Fruit fly (Drosophila melanogaster) whole organism, embryonic: ENCODE measurements around the gene CG17344.

Experiments used
- Atf6 ChIP-seq: fragments of 200-800 bp; sonication (Bioruptor generic); IDR thresholded peaks from 2 replicates; pipeline ENCODE4 v1.3.6; 2022; ENCODE audit warnings: missing biosample characterization, missing genetic modification characterization
- CG10209 ChIP-seq: fragments of 200-800 bp; sonication (Bioruptor generic); optimal IDR thresholded peaks from 3 replicates; lab custom pipeline; 2017; ENCODE audit warnings: missing biosample characterization, mild to moderate bottlenecking, missing genetic modification characterization, missing genetic modification reagents
- CG11093 ChIP-seq: fragments of 200-800 bp; sonication (Bioruptor generic); IDR thresholded peaks from 3 replicates; pipeline ENCODE4 v1.3.6; 2022; ENCODE audit warnings: missing biosample characterization, missing genetic modification characterization
- CG11247 ChIP-seq: fragments of 200-800 bp; sonication (Bioruptor generic); IDR thresholded peaks from 2 replicates; pipeline ENCODE4 v1.3.6; 2022; ENCODE audit warnings: missing biosample characterization, missing genetic modification characterization
- CG11560 ChIP-seq: fragments of 200-800 bp; sonication (Bioruptor generic); IDR thresholded peaks from 3 replicates; pipeline ENCODE4 v1.3.6; 2022; ENCODE audit warnings: missing biosample characterization, missing genetic modification characterization
- CG12155 ChIP-seq: fragments of 200-800 bp; sonication (Bioruptor generic); optimal IDR thresholded peaks from 3 replicates; lab custom pipeline; 2016; ENCODE audit warnings: missing biosample characterization, missing genetic modification characterization
- CG12236 ChIP-seq: fragments of 200-800 bp; sonication (Bioruptor generic); optimal IDR thresholded peaks from 2 replicates; lab custom pipeline; 2016; ENCODE audit warnings: missing biosample characterization, missing genetic modification characterization
- CG12391 ChIP-seq: fragments of 200-800 bp; sonication (Bioruptor generic); optimal IDR thresholded peaks from 3 replicates; lab custom pipeline; 2018; ENCODE audit warnings: missing biosample characterization, mild to moderate bottlenecking, missing genetic modification characterization, moderate library complexity
- CG13775 ChIP-seq: fragments of 200-800 bp; sonication (Bioruptor generic); optimal IDR thresholded peaks from 3 replicates; lab custom pipeline; 2017; ENCODE audit warnings: missing biosample characterization, mild to moderate bottlenecking, missing genetic modification characterization
- CG15514 ChIP-seq: fragments of 200-800 bp; sonication (Bioruptor generic); optimal IDR thresholded peaks from 3 replicates; lab custom pipeline; 2017; ENCODE audit warnings: missing biosample characterization, missing genetic modification characterization, mild to moderate bottlenecking, moderate library complexity, missing genetic modification reagents
- CG1603 ChIP-seq: fragments of 200-800 bp; sonication (Bioruptor generic); optimal IDR thresholded peaks from 2 replicates; lab custom pipeline; 2019; ENCODE audit warnings: missing biosample characterization, mild to moderate bottlenecking, missing genetic modification characterization, moderate library complexity
- CG16779 ChIP-seq: fragments of 200-800 bp; sonication (Bioruptor generic); IDR thresholded peaks from 2 replicates; pipeline ENCODE4 v1.3.6; 2022; ENCODE audit warnings: missing biosample characterization, missing genetic modification characterization
- CG16863 ChIP-seq: fragments of 200-800 bp; sonication (Bioruptor generic); optimal IDR thresholded peaks from 3 replicates; lab custom pipeline; 2016; ENCODE audit warnings: missing biosample characterization, missing genetic modification characterization
- CG17568 ChIP-seq: fragments of 200-800 bp; sonication (Bioruptor generic); optimal IDR thresholded peaks from 2 replicates; lab custom pipeline; 2018; ENCODE audit warnings: missing biosample characterization, mild to moderate bottlenecking, missing genetic modification characterization, moderate library complexity
- CG18476 ChIP-seq: fragments of 200-800 bp; sonication (Bioruptor generic); optimal IDR thresholded peaks from 2 replicates; lab custom pipeline; 2016; ENCODE audit warnings: missing biosample characterization, mild to moderate bottlenecking, missing genetic modification characterization
- CG2875 ChIP-seq: fragments of 200-800 bp; sonication (Bioruptor generic); optimal IDR thresholded peaks from 2 replicates; lab custom pipeline; 2017; ENCODE audit warnings: missing biosample characterization, mild to moderate bottlenecking, missing genetic modification characterization, missing genetic modification reagents
- CG3281 ChIP-seq: fragments of 200-800 bp; sonication (Bioruptor generic); optimal IDR thresholded peaks from 3 replicates; lab custom pipeline; 2017; ENCODE audit warnings: missing biosample characterization, mild to moderate bottlenecking, missing genetic modification characterization
- CG34422 ChIP-seq: fragments of 200-800 bp; sonication (Bioruptor generic); IDR thresholded peaks from 3 replicates; pipeline ENCODE4 v1.3.6; 2022; ENCODE audit warnings: missing biosample characterization, missing genetic modification characterization
- CG3847 ChIP-seq: fragments of 200-800 bp; sonication (Bioruptor generic); IDR thresholded peaks from 2 replicates; pipeline ENCODE4 v1.3.6; 2022; ENCODE audit warnings: missing biosample characterization, missing genetic modification characterization
- CG4404 ChIP-seq: fragments of 200-800 bp; sonication (Bioruptor generic); IDR thresholded peaks from 2 replicates; pipeline ENCODE4 v1.3.6; 2022; ENCODE audit warnings: missing biosample characterization, missing genetic modification characterization
- CG6813 ChIP-seq: fragments of 200-800 bp; sonication (Bioruptor generic); optimal IDR thresholded peaks from 2 replicates; lab custom pipeline; 2017; ENCODE audit warnings: missing biosample characterization, missing genetic modification characterization, mild to moderate bottlenecking, moderate library complexity, missing genetic modification reagents
- CG6854 ChIP-seq: fragments of 200-800 bp; sonication (Bioruptor generic); optimal IDR thresholded peaks from 3 replicates; lab custom pipeline; 2017; ENCODE audit warnings: missing biosample characterization, mild to moderate bottlenecking, missing genetic modification characterization
- CG7839 ChIP-seq: fragments of 200-800 bp; sonication (Bioruptor generic); optimal IDR thresholded peaks from 3 replicates; lab custom pipeline; 2018; ENCODE audit warnings: missing biosample characterization, mild to moderate bottlenecking, missing genetic modification characterization, moderate library complexity
- CG7987 ChIP-seq: fragments of 200-800 bp; sonication (Bioruptor generic); optimal IDR thresholded peaks from 2 replicates; lab custom pipeline; 2018; ENCODE audit warnings: missing biosample characterization, mild to moderate bottlenecking, missing genetic modification characterization, moderate library complexity
- CG9727 ChIP-seq: fragments of 200-800 bp; sonication (Bioruptor generic); optimal IDR thresholded peaks from 3 replicates; lab custom pipeline; 2017; ENCODE audit warnings: missing biosample characterization, mild to moderate bottlenecking, missing genetic modification characterization
- Dad ChIP-seq: fragments of 200-800 bp; sonication (Bioruptor generic); optimal IDR thresholded peaks from 3 replicates; lab custom pipeline; 2016; ENCODE audit warnings: missing biosample characterization, missing genetic modification characterization
- Doc3 ChIP-seq: fragments of 200-800 bp; sonication (Bioruptor generic); IDR thresholded peaks from 3 replicates; pipeline ENCODE4 v1.3.6; 2022; ENCODE audit warnings: missing biosample characterization, missing genetic modification characterization; ENCODE audit not compliant: partially characterized antibody
- Drgx ChIP-seq: fragments of 200-800 bp; sonication (Bioruptor generic); IDR thresholded peaks from 2 replicates; pipeline ENCODE4 v1.3.6; 2022; ENCODE audit warnings: missing biosample characterization, missing genetic modification characterization
- E2f2 ChIP-seq: fragments of 200-800 bp; sonication (Bioruptor generic); IDR thresholded peaks from 2 replicates; pipeline ENCODE4 v1.3.6; 2022; ENCODE audit warnings: missing biosample characterization, missing genetic modification characterization
- HLH54F ChIP-seq: fragments of 200-800 bp; sonication (Bioruptor generic); optimal IDR thresholded peaks from 3 replicates; lab custom pipeline; 2016; ENCODE audit warnings: missing biosample characterization, missing genetic modification characterization
- MBD-R2 ChIP-seq: fragments of 200-800 bp; sonication (Bioruptor generic); IDR thresholded peaks from 2 replicates; pipeline ENCODE4 v1.3.6; 2022; ENCODE audit warnings: missing biosample characterization, missing genetic modification characterization
- Max ChIP-seq: fragments of 200-800 bp; sonication (Bioruptor generic); optimal IDR thresholded peaks from 2 replicates; lab custom pipeline; 2016; ENCODE audit warnings: missing biosample characterization, mild to moderate bottlenecking, missing genetic modification characterization
- Meics ChIP-seq: fragments of 200-800 bp; sonication (Bioruptor generic); optimal IDR thresholded peaks from 2 replicates; lab custom pipeline; 2017; ENCODE audit warnings: missing biosample characterization, mild to moderate bottlenecking, missing genetic modification characterization
- Myb ChIP-seq: fragments of 200-800 bp; sonication (Bioruptor generic); optimal IDR thresholded peaks from 2 replicates; lab custom pipeline; 2016; ENCODE audit warnings: missing biosample characterization, missing genetic modification characterization
- Oli ChIP-seq: fragments of 200-800 bp; sonication (Bioruptor generic); optimal IDR thresholded peaks from 2 replicates; lab custom pipeline; 2018; ENCODE audit warnings: missing biosample characterization, mild to moderate bottlenecking, missing genetic modification characterization, moderate library complexity
- Usf ChIP-seq: fragments of 200-800 bp; sonication (Bioruptor generic); optimal IDR thresholded peaks from 2 replicates; lab custom pipeline; 2017; ENCODE audit warnings: missing genotype, missing biosample characterization, missing genetic modification characterization
- bcd ChIP-seq: fragments of 200-800 bp; sonication (Bioruptor generic); optimal IDR thresholded peaks from 2 replicates; lab custom pipeline; 2017; ENCODE audit warnings: missing biosample characterization, mild to moderate bottlenecking, missing genetic modification characterization
- bsh ChIP-seq, 2 experiments: fragments of 200-800 bp; sonication (Bioruptor generic); optimal IDR thresholded peaks; 2 replicates each; lab custom pipeline; 2017 to 2018; ENCODE audit warnings: mild to moderate bottlenecking in 2 of 2, missing biosample characterization in 2 of 2, missing genetic modification characterization in 2 of 2, moderate library complexity in 1 of 2
- cad ChIP-seq: fragments of >200 bp; optimal IDR thresholded peaks from 2 replicates; lab custom pipeline; 2017; ENCODE audit warnings: missing biosample characterization, missing genetic modification characterization
- cg ChIP-seq: fragments of 200-800 bp; sonication (Bioruptor generic); optimal IDR thresholded peaks from 3 replicates; lab custom pipeline; 2019; ENCODE audit warnings: missing biosample characterization, mild to moderate bottlenecking, missing genetic modification characterization, moderate library complexity
- dpn ChIP-seq, 2 experiments: fragments of 200-800 bp; sonication (Bioruptor generic); optimal IDR thresholded peaks; 3 replicates each; lab custom pipeline; 2016; ENCODE audit warnings: missing biosample characterization in 2 of 2, missing genetic modification characterization in 2 of 2
- eve ChIP-seq, 2 experiments: fragments of >200 bp; optimal IDR thresholded peaks; 2 replicates each; lab custom pipeline; 2017; ENCODE audit warnings: missing biosample characterization in 2 of 2, missing genetic modification characterization in 2 of 2
- fru ChIP-seq: fragments of >200 bp; optimal IDR thresholded peaks from 2 replicates; lab custom pipeline; 2017
- lmd ChIP-seq: fragments of 200-800 bp; sonication (Bioruptor generic); IDR thresholded peaks from 2 replicates; pipeline ENCODE4 v1.3.6; 2022; ENCODE audit warnings: missing biosample characterization, missing genetic modification characterization
- odd ChIP-seq: fragments of 200-800 bp; sonication (Bioruptor generic); optimal IDR thresholded peaks from 2 replicates; lab custom pipeline; 2017; ENCODE audit warnings: missing biosample characterization, mild to moderate bottlenecking, missing genetic modification characterization
- org-1 ChIP-seq: fragments of 200-800 bp; sonication (Bioruptor generic); optimal IDR thresholded peaks from 2 replicates; lab custom pipeline; 2017; ENCODE audit warnings: missing biosample characterization, missing genetic modification characterization
- pho ChIP-seq: fragments of 200-800 bp; sonication (Bioruptor generic); optimal IDR thresholded peaks from 2 replicates; lab custom pipeline; 2016; ENCODE audit warnings: missing biosample characterization, missing genetic modification characterization
- seq ChIP-seq: fragments of 200-800 bp; sonication (Bioruptor generic); IDR thresholded peaks from 2 replicates; pipeline ENCODE4 v1.3.6; 2022; ENCODE audit warnings: missing biosample characterization, missing genetic modification characterization
- tgo ChIP-seq: fragments of 200-800 bp; sonication (Bioruptor generic); IDR thresholded peaks from 3 replicates; pipeline ENCODE4 v1.3.6; 2022; ENCODE audit warnings: missing biosample characterization, missing genetic modification characterization
- unpg ChIP-seq: fragments of 200-800 bp; sonication (Bioruptor generic); optimal IDR thresholded peaks from 3 replicates; lab custom pipeline; 2018; ENCODE audit warnings: missing biosample characterization, mild to moderate bottlenecking, missing genetic modification characterization, moderate library complexity
- zfh2 ChIP-seq: fragments of 200-800 bp; sonication (Bioruptor generic); optimal IDR thresholded peaks from 2 replicates; lab custom pipeline; 2016; ENCODE audit warnings: missing biosample characterization, missing genetic modification characterization

The CG17344 gene

dm6 chr2L:19140984-19141262, 39.1 kb downstream of the CG17344 start (continued):
- TF ChIP-seq CG18476 (GFP tag; lab: Kevin White, UChicago) (no peak), dpn (GFP tag; optimal IDR thresholded peaks at IDR 0.05; lab: Kevin White, UChicago) (peak in 1 of 2 experiments; percentile 0), MBD-R2 (peak; percentile 33; the same call in 1 of the 2 replicates), CG11093 (GFP tag; lab: Robert Waterston, UW) (0 out of 3 replicates have a peak, but pooled peaks have one; percentile 22), eve (GFP tag; optimal IDR thresholded peaks at IDR 0.05; lab: Kevin White, UChicago) (peak in 1 of 2 experiments; percentile 47), Oli (peak; percentile 1), CG10209 (GFP tag; lab: Kevin White, UChicago) (peak; percentile 11), CG12155 (GFP tag; lab: Kevin White, UChicago) (peak; percentile 24), Dad (GFP tag; lab: Kevin White, UChicago) (peak; percentile 24), fru (lab: Kevin White, UChicago) (no peak), CG16779 (GFP tag; lab: Robert Waterston, UW) (0 out of 2 replicates have a peak, but pooled peaks have one; percentile 4), Drgx (GFP tag; lab: Robert Waterston, UW) (peak; percentile 30; the same call in 1 of the 2 replicates), lmd (GFP tag; lab: Robert Waterston, UW) (peak; percentile 68; the same call in 1 of the 2 replicates), CG2875 (GFP tag; lab: Kevin White, UChicago) (no peak), seq (GFP tag; lab: Robert Waterston, UW) (peak; percentile 60), CG12236 (GFP tag; lab: Kevin White, UChicago) (no peak), zfh2 (GFP tag; lab: Kevin White, UChicago) (peak; percentile 61), CG9727 (GFP tag; lab: Kevin White, UChicago) (peak; percentile 49), cad (no peak), bcd (GFP tag; lab: Kevin White, UChicago) (peak; percentile 26), Meics (GFP tag; lab: Kevin White, UChicago) (peak; percentile 56), HLH54F (GFP tag; lab: Kevin White, UChicago) (peak; percentile 29), CG11247 (GFP tag; lab: Robert Waterston, UW) (no peak), CG6813 (peak; percentile 26), cg (no peak), Myb (GFP tag; lab: Kevin White, UChicago) (peak; percentile 8), tgo (GFP tag; lab: Robert Waterston, UW) (peak; percentile 29; the same call in 2 of the 3 replicates), CG4404 (GFP tag; lab: Robert Waterston, UW) (peak; percentile 54), CG6854 (no peak), CG3847 (GFP tag; lab: Robert Waterston, UW) (peak; percentile 26; the same call in 1 of the 2 replicates), Max (peak; percentile 27), CG17568 (GFP tag; lab: Kevin White, UChicago) (no peak), Atf6 (GFP tag; lab: Robert Waterston, UW) (0 out of 2 replicates have a peak, but pooled peaks have one; percentile 32), CG1603 (tag; lab: Kevin White, UChicago) (peak; percentile 48), CG3281 (GFP tag; lab: Kevin White, UChicago) (peak; percentile 60), odd (no peak), bsh (GFP tag; optimal IDR thresholded peaks at IDR 0.05; lab: Kevin White, UChicago) (peak in 1 of 2 experiments; percentile 35), CG11560 (tag; lab: Robert Waterston, UW) (peak; percentile 52; the same call in 1 of the 3 replicates), org-1 (GFP tag; lab: Kevin White, UChicago) (peak; percentile 4), CG34422 (no peak), CG16863 (no peak), Usf (GFP tag; lab: Kevin White, UChicago) (no peak), CG7839 (tag; lab: Kevin White, UChicago) (peak; percentile 65), pho (GFP tag; lab: Kevin White, UChicago) (peak; percentile 39), CG7987 (GFP tag; lab: Kevin White, UChicago) (no peak), E2f2 (no peak), Doc3 (GFP tag; lab: Robert Waterston, UW) (no peak), CG13775 (GFP tag; lab: Kevin White, UChicago) (peak; percentile 3), CG15514 (peak; percentile 50), CG12391 (peak; percentile 10), unpg (GFP tag; lab: Kevin White, UChicago) (peak; percentile 31)
